Worm (Caenorhabditis elegans) whole organism, mixed stage, embryonic: ENCODE data around the gene vab-23.

Experiments
- drap-1 ChIP-seq: fragments of 200-800 bp; sonication (Bioruptor generic); optimal IDR thresholded peaks from 3 replicates; lab custom pipeline; 2018; ENCODE audit warnings: mild to moderate bottlenecking, missing genetic modification characterization, missing compliant biosample characterization
- elt-3 ChIP-seq: fragments of 150-350 bp; optimal IDR thresholded peaks from 2 replicates; lab custom pipeline; 2014; ENCODE audit warnings: missing biosample characterization, missing genetic modification characterization
- hlh-1 ChIP-seq: fragments of 150-350 bp; optimal IDR thresholded peaks from 2 replicates; lab custom pipeline; 2014; ENCODE audit warnings: missing biosample characterization, missing genetic modification reagents, missing genetic modification characterization
- mep-1 ChIP-seq: fragments of 150-350 bp; optimal IDR thresholded peaks from 2 replicates; lab custom pipeline; 2017; ENCODE audit warnings: missing biosample characterization, missing genetic modification reagents, missing genetic modification characterization, inconsistent platforms
- nhr-237 ChIP-seq: fragments of 150-350 bp; optimal IDR thresholded peaks from 2 replicates; lab custom pipeline; 2014; ENCODE audit warnings: missing biosample characterization, missing genetic modification characterization
- nhr-76 ChIP-seq: sonication (generic microtip); optimal IDR thresholded peaks from 2 replicates; lab custom pipeline; 2017; ENCODE audit warnings: missing biosample characterization, missing genetic modification characterization
- pha-4 ChIP-seq: fragments of 150-350 bp; optimal IDR thresholded peaks from 2 replicates; lab custom pipeline; 2018; ENCODE audit warnings: missing biosample characterization, missing genetic modification reagents, missing genetic modification characterization
- snpc-4 ChIP-seq: fragments of 150-350 bp; optimal IDR thresholded peaks from 2 replicates; lab custom pipeline; 2014; ENCODE audit warnings: missing biosample characterization, missing genetic modification characterization
- unc-62 ChIP-seq: fragments of 150-350 bp; optimal IDR thresholded peaks from 2 replicates; lab custom pipeline; 2014; ENCODE audit warnings: missing biosample characterization, missing genetic modification reagents, missing genetic modification characterization
- zip-8 ChIP-seq: fragments of 150-350 bp; optimal IDR thresholded peaks from 2 replicates; lab custom pipeline; 2014; ENCODE audit warnings: missing biosample characterization, missing genetic modification characterization
- ztf-11 ChIP-seq: fragments of 150-350 bp; optimal IDR thresholded peaks from 2 replicates; lab custom pipeline; 2014; ENCODE audit warnings: missing biosample characterization, missing genetic modification characterization

- TF ChIP-seq pha-4 (tag; lab: Kevin White, UChicago) (no peak), unc-62 (no peak), ztf-11 (tag; lab: Kevin White, UChicago) (no peak), snpc-4 (tag; lab: Kevin White, UChicago) (no peak), mep-1 (tag; lab: Kevin White, UChicago) (no peak), nhr-76 (tag; lab: Kevin White, UChicago) (no peak), nhr-237 (tag; lab: Kevin White, UChicago) (no peak), hlh-1 (tag; lab: Kevin White, UChicago) (no peak), elt-3 (no peak), drap-1 (GFP tag; lab: Kevin White, UChicago) (no peak), zip-8 (tag; lab: Kevin White, UChicago) (no peak)
Measured at ce11 chrII:11854749-11855148, 46.3 kb downstream of the vab-23 start.
